Worm (Caenorhabditis elegans): ENCODE data around the gene Y116A8A.150.

DNA sequence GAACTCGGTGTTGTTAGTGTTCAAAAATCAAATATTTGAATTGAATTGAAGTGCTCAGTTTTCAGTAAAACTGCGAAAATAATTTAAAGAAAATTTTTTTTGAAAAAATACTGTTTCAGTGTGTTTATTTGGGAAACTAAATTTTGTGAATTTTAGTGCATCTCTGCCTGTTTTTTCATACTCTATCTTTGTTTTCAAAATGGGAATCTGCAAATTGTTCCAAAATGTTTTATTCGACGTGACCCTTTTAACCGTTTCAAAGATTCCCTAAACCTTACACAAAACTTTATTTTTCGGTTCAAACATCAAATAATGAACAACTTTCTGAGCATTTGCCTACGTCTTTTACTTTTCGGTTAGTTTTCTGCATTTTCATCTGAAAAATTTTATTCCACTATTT lies 12.9 kb downstream of the Y116A8A.150 start, which contains the start of gene Y116A8A.7:
- no peak for TF ChIP-seq W03F9.2 (tag; optimal IDR thresholded peaks at IDR 0.05)
- TF ChIP-seq dao-5 (tag; optimal IDR thresholded peaks at IDR 0.05): no peak
- TF ChIP-seq him-1 (tag; optimal IDR thresholded peaks at IDR 0.05): no peak
